Worm (Caenorhabditis elegans): ENCODE measurements around the gene sqst-2.

Gene sqst-2

DNA sequence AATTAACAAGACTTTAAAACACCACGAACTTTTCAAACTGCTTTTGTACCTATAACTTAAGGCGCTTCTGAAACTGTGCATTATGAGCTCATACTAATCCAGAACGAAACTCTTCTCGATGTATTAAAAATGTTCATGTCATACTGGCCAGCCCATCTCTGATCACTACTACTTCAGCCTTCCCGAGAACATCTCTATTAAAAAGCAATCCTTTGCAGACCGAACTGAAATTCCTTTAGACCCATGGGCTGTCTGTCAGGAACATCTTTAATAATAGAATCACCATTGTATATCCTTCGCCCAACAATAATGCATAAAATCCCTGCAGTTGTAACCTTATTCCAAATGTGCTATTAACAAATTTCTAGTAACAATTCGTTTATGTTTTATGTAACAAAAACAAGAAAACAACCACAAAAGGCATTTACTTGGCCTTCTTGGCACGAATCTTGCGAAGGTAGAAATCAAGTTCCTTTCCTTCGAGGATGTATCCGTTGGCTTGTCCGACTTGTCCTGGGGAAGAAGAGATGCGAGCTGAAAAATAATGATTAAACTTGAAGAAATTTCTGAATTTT, 16.1 kb downstream of the sqst-2 start:
- TF ChIP-seq snu-23 (GFP tag; optimal IDR thresholded peaks at IDR 0.05) = no peak
- TF ChIP-seq ceh-82 (tag; optimal IDR thresholded peaks at IDR 0.05) = no peak
- no peak for TF ChIP-seq dsc-1 (tag; optimal IDR thresholded peaks at IDR 0.05)
- TF ChIP-seq Y116A8C.19 (tag; optimal IDR thresholded peaks at IDR 0.05; ENCODE audit: borderline replicate concordance) = no peak
- TF ChIP-seq nhr-85 (tag) = peak; percentile 69
- TF ChIP-seq efl-1 (optimal IDR thresholded peaks at IDR 0.05) = no peak
- peak in 1 of 2 experiments; percentile 65 for TF ChIP-seq efl-1 (GFP tag; optimal IDR thresholded peaks at IDR 0.05 in 1 of 2)

DNA sequence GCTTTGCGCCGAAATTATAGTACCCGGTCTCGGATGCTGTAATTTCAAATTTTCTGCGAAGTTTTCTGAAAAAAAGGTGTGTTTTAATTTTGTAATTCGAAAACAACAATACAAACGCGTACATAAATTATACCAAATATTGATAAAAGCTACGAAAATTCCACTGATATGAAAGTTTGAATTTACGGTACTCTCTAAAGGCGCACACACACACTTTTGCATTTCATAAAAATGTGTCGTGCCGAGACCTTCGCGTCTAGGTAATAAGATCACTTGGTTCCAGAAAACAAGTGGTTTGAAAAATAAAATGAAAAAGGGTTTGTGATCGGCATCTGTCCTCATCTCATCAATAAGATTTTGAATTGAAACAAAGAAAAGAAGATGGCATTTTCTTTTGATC, 17.9 kb downstream of the sqst-2 start:
- TF ChIP-seq fkh-8 (tag; optimal IDR thresholded peaks at IDR 0.05) = no peak
- TF ChIP-seq nhr-11 (tag; optimal IDR thresholded peaks at IDR 0.05) = no peak
- TF ChIP-seq lin-14 (GFP tag; optimal IDR thresholded peaks at IDR 0.05) = peak; percentile 0
- peak; percentile 14 for TF ChIP-seq ama-1 (optimal IDR thresholded peaks at IDR 0.05)
- peak; percentile 77 for TF ChIP-seq nhr-85 (tag)
- no peak for TF ChIP-seq egl-13 (tag; optimal IDR thresholded peaks at IDR 0.05)
- TF ChIP-seq vab-15 (tag; optimal IDR thresholded peaks at IDR 0.05) = no peak
- TF ChIP-seq grh-1 (GFP tag; IDR thresholded peaks at IDR 0.05) = no peak
- no peak for TF ChIP-seq dpl-1 (GFP tag; optimal IDR thresholded peaks at IDR 0.05)
- TF ChIP-seq tlp-1 (tag; optimal IDR thresholded peaks at IDR 0.05) = no peak
- no peak for TF ChIP-seq tbx-2 (tag; optimal IDR thresholded peaks at IDR 0.05)
- TF ChIP-seq elt-2 (tag; optimal IDR thresholded peaks at IDR 0.05) = no peak

DNA sequence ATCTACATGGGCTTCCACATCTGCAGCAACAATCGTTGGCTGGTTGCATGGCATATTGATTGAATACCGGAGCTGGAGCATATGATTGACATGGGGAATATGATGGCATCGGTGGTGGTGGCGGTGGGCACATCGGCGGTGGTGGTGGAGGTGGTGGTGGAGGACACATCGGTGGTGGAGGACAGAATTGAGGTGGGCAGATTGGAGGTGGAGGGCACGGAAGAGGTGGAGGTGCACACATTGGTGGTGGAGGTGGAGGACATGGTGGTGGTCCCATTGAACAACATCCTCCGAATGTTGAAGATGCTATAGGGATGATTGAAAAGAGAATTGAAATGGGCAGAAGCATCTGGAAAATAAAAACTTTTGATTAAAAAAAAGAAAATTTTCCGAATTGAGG, 18.4 kb downstream of the sqst-2 start, which contains the start of gene grl-4:
TSS of gene grl-4 (minus strand) at position 351 of the 400 bp plus-strand sequence.
- no peak for TF ChIP-seq nhr-47 (tag; optimal IDR thresholded peaks at IDR 0.05)
- no peak for TF ChIP-seq efl-1 (optimal IDR thresholded peaks at IDR 0.05)
- peak in 1 of 2 experiments; percentile 53 for TF ChIP-seq efl-1 (GFP tag; optimal IDR thresholded peaks at IDR 0.05 in 1 of 2)

DNA sequence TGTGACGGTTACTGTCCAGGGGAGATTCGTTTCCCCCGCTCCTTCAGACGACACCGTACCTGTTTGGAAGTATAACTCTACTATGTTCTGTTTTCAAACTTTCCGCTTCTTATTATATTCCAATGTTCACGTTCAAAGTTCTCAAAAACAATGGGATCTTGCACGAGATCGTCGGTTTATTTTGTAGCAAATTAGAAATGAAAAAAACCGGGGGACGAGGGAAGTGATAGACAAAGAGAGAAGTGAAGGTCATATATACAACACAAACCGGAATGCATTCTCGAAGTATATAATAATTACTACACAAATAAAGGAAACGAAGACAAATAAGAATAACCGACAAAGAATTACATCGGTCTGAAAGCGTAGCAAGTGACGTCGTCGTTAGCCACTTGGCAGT, 19.1 kb downstream of the sqst-2 start:
- peak; percentile 76 for TF ChIP-seq nhr-85 (tag)
- TF ChIP-seq lin-15B (tag; optimal IDR thresholded peaks at IDR 0.05) = no peak
- TF ChIP-seq nhr-71 (tag; optimal IDR thresholded peaks at IDR 0.05) = peak; percentile 15
- TF ChIP-seq hlh-17 (GFP tag; optimal IDR thresholded peaks at IDR 0.05; ENCODE audit: borderline replicate concordance) = no peak
- peak; percentile 16 for TF ChIP-seq snu-23 (GFP tag; optimal IDR thresholded peaks at IDR 0.05)
- no peak for TF ChIP-seq lsy-2 (tag; optimal IDR thresholded peaks at IDR 0.05)
- TF ChIP-seq lin-14 (GFP tag; optimal IDR thresholded peaks at IDR 0.05) = peak; percentile 52
- peak; percentile 11 for TF ChIP-seq nhr-20 (tag; optimal IDR thresholded peaks at IDR 0.05)

DNA sequence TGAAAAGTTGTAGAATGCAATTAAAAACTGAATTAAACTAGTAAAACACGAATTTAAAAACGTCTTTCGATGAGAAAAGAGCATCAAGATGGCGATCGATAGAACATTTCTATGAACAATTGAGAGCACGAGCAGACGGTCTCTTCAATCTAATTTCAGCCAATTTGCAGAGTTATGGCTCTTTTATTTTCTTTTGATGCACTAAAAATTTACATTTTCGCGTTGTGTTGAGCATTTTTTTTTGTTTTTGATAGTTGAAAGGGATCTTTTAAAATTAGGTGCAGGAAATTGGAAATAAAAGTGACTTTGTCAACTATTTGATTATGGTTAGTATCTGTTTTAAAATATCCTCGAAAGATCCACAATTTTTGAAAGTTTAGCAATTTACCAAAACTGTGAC, 19.8 kb downstream of the sqst-2 start, which contains the start of gene F42C5.6:
TSS of gene F42C5.6 (minus strand) at position 101 of the 400 bp plus-strand sequence.
- no peak for TF ChIP-seq pax-3 (tag; optimal IDR thresholded peaks at IDR 0.05)
- no peak for TF ChIP-seq C34B4.2 (tag; optimal IDR thresholded peaks at IDR 0.05)
- TF ChIP-seq lir-3 (tag; optimal IDR thresholded peaks at IDR 0.05; ENCODE audit: poor library complexity) = no peak
- no peak for TF ChIP-seq zip-4 (GFP tag; optimal IDR thresholded peaks at IDR 0.05)
- TF ChIP-seq sptf-1 (tag; optimal IDR thresholded peaks at IDR 0.05) = no peak
- TF ChIP-seq ceh-82 (tag; optimal IDR thresholded peaks at IDR 0.05) = no peak
- no peak for TF ChIP-seq ceh-90 (tag; optimal IDR thresholded peaks at IDR 0.05)
- no peak for TF ChIP-seq mep-1 (tag; optimal IDR thresholded peaks at IDR 0.05)
- no peak for TF ChIP-seq Y116A8C.19 (tag; optimal IDR thresholded peaks at IDR 0.05; ENCODE audit: borderline replicate concordance)
- TF ChIP-seq hpl-2 (GFP tag; optimal IDR thresholded peaks at IDR 0.05) = no peak
- TF ChIP-seq mab-9 (GFP tag; IDR thresholded peaks at IDR 0.05) = no peak

Measured in whole organism, L1 larva.